Worm (Caenorhabditis elegans) whole organism, L3 larva: Measurements from ENCODE around the gene fbxa-165.

Experiments
- R02D3.7 ChIP-seq: fragments of 150-350 bp; optimal IDR thresholded peaks from 2 replicates; lab custom pipeline; 2014; ENCODE audit warnings: missing biosample characterization, missing genetic modification characterization
- ceh-28 ChIP-seq: fragments of 150-350 bp; optimal IDR thresholded peaks from 2 replicates; lab custom pipeline; 2014; ENCODE audit warnings: missing biosample characterization, missing genetic modification reagents, missing genetic modification characterization
- ceh-82 ChIP-seq: fragments of 150-350 bp; optimal IDR thresholded peaks from 2 replicates; lab custom pipeline; 2014; ENCODE audit warnings: missing biosample characterization, missing genetic modification characterization
- daf-12 ChIP-seq: fragments of 150-350 bp; optimal IDR thresholded peaks from 2 replicates; lab custom pipeline; 2014; ENCODE audit warnings: missing biosample characterization, missing genetic modification reagents, missing genetic modification characterization
- egl-5 ChIP-seq: fragments of 150-350 bp; optimal IDR thresholded peaks from 2 replicates; lab custom pipeline; 2017; ENCODE audit warnings: missing biosample characterization, missing genetic modification reagents, missing genetic modification characterization, inconsistent platforms
- elt-1 ChIP-seq: fragments of 150-350 bp; optimal IDR thresholded peaks from 2 replicates; lab custom pipeline; 2014; ENCODE audit warnings: missing biosample characterization, missing genetic modification characterization
- elt-2 ChIP-seq: sonication (generic microtip); optimal IDR thresholded peaks from 2 replicates; lab custom pipeline; 2016; ENCODE audit warnings: missing genetic modification reagents, mild to moderate bottlenecking, missing genetic modification characterization, missing compliant biosample characterization
- elt-3 ChIP-seq, 3 experiments: fragments of 150-350 bp in 1 of 3; sonication (generic microtip) in 2 of 3; optimal IDR thresholded peaks; 2 replicates in 2 of 3; 4 replicates in 1 of 3; lab custom pipeline; 2014 to 2017; ENCODE audit warnings: missing biosample characterization in 3 of 3, missing genetic modification characterization in 3 of 3
- eor-1 ChIP-seq, 2 experiments: fragments of 150-350 bp; optimal IDR thresholded peaks; 2 replicates each; lab custom pipeline; 2014 to 2018; ENCODE audit warnings: missing biosample characterization in 2 of 2, missing genetic modification characterization in 2 of 2
- fkh-2 ChIP-seq: fragments of 150-350 bp; optimal IDR thresholded peaks from 2 replicates; lab custom pipeline; 2014; ENCODE audit warnings: missing biosample characterization, missing genetic modification reagents, missing genetic modification characterization
- hmg-11 ChIP-seq: sonication (generic microtip); optimal IDR thresholded peaks from 2 replicates; lab custom pipeline; 2016; ENCODE audit warnings: missing genetic modification characterization, missing compliant biosample characterization
- jun-1 ChIP-seq: fragments of 150-350 bp; optimal IDR thresholded peaks from 2 replicates; lab custom pipeline; 2014; ENCODE audit warnings: missing biosample characterization, missing genetic modification reagents, missing genetic modification characterization
- lin-15B ChIP-seq: fragments of 150-350 bp; optimal IDR thresholded peaks from 2 replicates; lab custom pipeline; 2014; ENCODE audit warnings: missing biosample characterization, missing genetic modification characterization
- mdl-1 ChIP-seq: fragments of 150-350 bp; optimal IDR thresholded peaks from 2 replicates; lab custom pipeline; 2014; ENCODE audit warnings: missing biosample characterization, missing genetic modification characterization
- nhr-11 ChIP-seq: fragments of 150-350 bp; optimal IDR thresholded peaks from 2 replicates; lab custom pipeline; 2014; ENCODE audit warnings: missing biosample characterization, missing genetic modification characterization
- nhr-12 ChIP-seq: fragments of 150-350 bp; optimal IDR thresholded peaks from 2 replicates; lab custom pipeline; 2014; ENCODE audit warnings: missing biosample characterization, missing genetic modification characterization
- nhr-23 ChIP-seq: fragments of 150-350 bp; optimal IDR thresholded peaks from 2 replicates; lab custom pipeline; 2014; ENCODE audit warnings: missing biosample characterization, missing genetic modification reagents, missing genetic modification characterization
- nhr-237 ChIP-seq: fragments of 150-350 bp; optimal IDR thresholded peaks from 2 replicates; lab custom pipeline; 2014; ENCODE audit warnings: missing biosample characterization, missing genetic modification characterization
- nhr-25 ChIP-seq: sonication (generic microtip); optimal IDR thresholded peaks from 2 replicates; lab custom pipeline; 2017; ENCODE audit warnings: missing biosample characterization, missing genetic modification characterization
- nhr-43 ChIP-seq: sonication (generic microtip); optimal IDR thresholded peaks from 2 replicates; lab custom pipeline; 2016; ENCODE audit warnings: mild to moderate bottlenecking, missing genetic modification characterization, missing compliant biosample characterization; ENCODE audit not compliant: poor library complexity, severe bottlenecking
- nhr-67 ChIP-seq: fragments of 150-350 bp; optimal IDR thresholded peaks from 2 replicates; lab custom pipeline; 2014; ENCODE audit warnings: missing biosample characterization, missing genetic modification characterization
- nhr-76 ChIP-seq: fragments of 150-350 bp; sonication (generic microtip); optimal IDR thresholded peaks from 5 replicates; lab custom pipeline; 2014; ENCODE audit warnings: missing biosample characterization, missing genetic modification characterization
- nhr-77 ChIP-seq: fragments of 150-350 bp; optimal IDR thresholded peaks from 2 replicates; lab custom pipeline; 2014; ENCODE audit warnings: missing biosample characterization, missing genetic modification characterization
- pha-4 ChIP-seq: fragments of 150-350 bp; optimal IDR thresholded peaks from 2 replicates; lab custom pipeline; 2014; ENCODE audit warnings: missing biosample characterization, missing genetic modification reagents, missing genetic modification characterization
- pqm-1 ChIP-seq: fragments of 150-350 bp; optimal IDR thresholded peaks from 2 replicates; lab custom pipeline; 2017; ENCODE audit warnings: missing biosample characterization, missing genetic modification characterization, inconsistent platforms
- snpc-4 ChIP-seq: fragments of 150-350 bp; optimal IDR thresholded peaks from 2 replicates; lab custom pipeline; 2014; ENCODE audit warnings: missing biosample characterization, missing genetic modification characterization
- tbx-2 ChIP-seq: sonication (generic microtip); optimal IDR thresholded peaks from 2 replicates; lab custom pipeline; 2016; ENCODE audit warnings: mild to moderate bottlenecking, missing genetic modification characterization, missing compliant biosample characterization
- unc-39 ChIP-seq: sonication (generic microtip); optimal IDR thresholded peaks from 4 replicates; lab custom pipeline; 2017; ENCODE audit warnings: missing biosample characterization, missing genetic modification characterization
- unc-62 ChIP-seq: fragments of 150-350 bp; sonication (generic microtip); optimal IDR thresholded peaks from 4 replicates; lab custom pipeline; 2014; ENCODE audit warnings: missing biosample characterization, missing genetic modification reagents, missing genetic modification characterization
- ztf-11 ChIP-seq: fragments of 150-350 bp; optimal IDR thresholded peaks from 2 replicates; lab custom pipeline; 2014; ENCODE audit warnings: missing biosample characterization, missing genetic modification characterization
- ztf-4 ChIP-seq: fragments of 150-350 bp; optimal IDR thresholded peaks from 2 replicates; lab custom pipeline; 2014; ENCODE audit warnings: missing biosample characterization, missing genetic modification characterization

The fbxa-165 gene

ce11 chrII:1605010-1605409 lies 11.3 kb downstream of the fbxa-165 start:
- no peak for TF ChIP-seq snpc-4 (tag; lab: Kevin White, UChicago)
- TF ChIP-seq daf-12 (tag; lab: Kevin White, UChicago), result no peak
- TF ChIP-seq hmg-11, result no peak
- TF ChIP-seq elt-3 (tag; optimal IDR thresholded peaks at IDR 0.05; lab: Kevin White, UChicago), result no peak
- TF ChIP-seq nhr-67 (tag; lab: Kevin White, UChicago), result no peak
- no peak for TF ChIP-seq ceh-82 (tag; lab: Kevin White, UChicago)
- no peak for TF ChIP-seq pha-4 (tag; lab: Kevin White, UChicago)
- no peak for TF ChIP-seq ztf-4 (tag; lab: Kevin White, UChicago)
- TF ChIP-seq fkh-2 (tag; lab: Kevin White, UChicago), result no peak
- no peak for TF ChIP-seq nhr-25 (tag; lab: Kevin White, UChicago)
- TF ChIP-seq unc-39 (tag; lab: Kevin White, UChicago), result no peak
- TF ChIP-seq lin-15B (tag; lab: Kevin White, UChicago), result no peak
- TF ChIP-seq ceh-28 (tag; lab: Kevin White, UChicago), result no peak
- TF ChIP-seq, all 47 proteins: peak for 0

ce11 chrII:1603049-1603448 lies 13.2 kb downstream of the fbxa-165 start:
- TF ChIP-seq mdl-1 (tag; lab: Kevin White, UChicago) (no peak), jun-1 (tag; lab: Kevin White, UChicago) (no peak), unc-62 (GFP tag; lab: Kevin White, UChicago) (no peak), elt-3 (tag; optimal IDR thresholded peaks at IDR 0.05; lab: Kevin White, UChicago) (no peak), egl-5 (tag; lab: Kevin White, UChicago) (no peak), daf-12 (tag; lab: Kevin White, UChicago) (no peak), nhr-237 (tag; lab: Kevin White, UChicago) (no peak), elt-2 (tag; lab: Kevin White, UChicago) (no peak)

- no peak for TF ChIP-seq egl-5 (tag; lab: Kevin White, UChicago)
- no peak for TF ChIP-seq elt-3 (tag; optimal IDR thresholded peaks at IDR 0.05; lab: Kevin White, UChicago)
- peak; percentile 36 for TF ChIP-seq pqm-1
- peak; percentile 59 for TF ChIP-seq elt-2 (tag; lab: Kevin White, UChicago)
Observed at ce11 chrII:1601507-1601906, 14.8 kb downstream of the fbxa-165 start, which contains the start of gene bath-47. Gene bath-47 (plus strand): TSS chrII:1601811.

- TF ChIP-seq nhr-23 (tag; lab: Kevin White, UChicago) (no peak), R02D3.7 (no peak), unc-62 (GFP tag; lab: Kevin White, UChicago) (no peak)
- TF ChIP-seq, all 47 proteins: peak for 0
Observed at ce11 chrII:1600661-1601060, 15.6 kb downstream of the fbxa-165 start, which contains the start of gene bath-26. Gene bath-26 (minus strand): TSS chrII:1600761.

- TF ChIP-seq pqm-1 (peak; percentile 49), nhr-23 (tag; lab: Kevin White, UChicago) (no peak), elt-2 (tag; lab: Kevin White, UChicago) (peak; percentile 73)
Observed at ce11 chrII:1597101-1598088, 18.9 kb downstream of the fbxa-165 start, which contains the start of gene bath-46. Gene bath-46 (plus strand): TSS chrII:1597906.

ce11 chrII:1595137-1595536 lies 21.1 kb downstream of the fbxa-165 start, which contains the start of gene clec-20:
Gene clec-20 (minus strand): TSS chrII:1595237.
- TF ChIP-seq egl-5 (tag; lab: Kevin White, UChicago) (no peak), eor-1 (tag; optimal IDR thresholded peaks at IDR 0.05; lab: Kevin White, UChicago) (no peak), unc-62 (GFP tag; lab: Kevin White, UChicago) (no peak), nhr-43 (tag; lab: Kevin White, UChicago) (no peak), nhr-77 (tag; lab: Kevin White, UChicago) (no peak), nhr-12 (tag; lab: Kevin White, UChicago) (no peak), elt-2 (tag; lab: Kevin White, UChicago) (no peak), elt-3 (tag; optimal IDR thresholded peaks at IDR 0.05; lab: Kevin White, UChicago) (no peak), nhr-237 (tag; lab: Kevin White, UChicago) (no peak), nhr-11 (tag; lab: Kevin White, UChicago) (no peak), nhr-67 (tag; lab: Kevin White, UChicago) (no peak), nhr-76 (tag; lab: Kevin White, UChicago) (no peak), nhr-23 (tag; lab: Kevin White, UChicago) (no peak), ztf-11 (tag; lab: Kevin White, UChicago) (no peak), elt-1 (no peak), fkh-2 (tag; lab: Kevin White, UChicago) (no peak), pha-4 (tag; lab: Kevin White, UChicago) (no peak), tbx-2 (tag; lab: Kevin White, UChicago) (no peak)
